Fruit fly (Drosophila melanogaster): ENCODE measurements around the gene CG8353.
A peak's percentile ranks its signal among the peaks of the same experiment; 100 is the strongest.

DNA sequence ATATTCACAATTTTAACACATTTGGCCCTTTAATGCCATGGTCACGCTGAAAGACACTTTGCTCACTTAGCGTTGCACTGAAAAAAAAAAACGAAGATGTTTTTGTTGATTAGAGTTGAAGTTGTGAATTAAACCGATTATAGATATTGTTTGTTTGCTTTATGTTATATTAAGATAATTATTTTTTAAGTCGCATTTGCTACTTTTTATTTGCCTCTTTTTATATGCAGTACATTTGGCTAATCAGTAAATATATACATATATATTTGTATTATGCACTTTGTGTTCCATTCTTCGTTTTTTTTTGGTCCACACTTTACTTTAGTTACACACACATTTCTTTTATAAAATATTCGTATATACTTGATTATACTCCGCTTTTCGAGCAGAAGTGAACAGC lies 16.4 kb downstream of the CG8353 start:
- TF ChIP-seq Sox102F (GFP tag; optimal IDR thresholded peaks at IDR 0.05): no peak
- TF ChIP-seq Gug (GFP tag; IDR thresholded peaks at IDR 0.05): no peak
- no peak for TF ChIP-seq Hsf (GFP tag; optimal IDR thresholded peaks at IDR 0.05)
- TF ChIP-seq CG10959 (GFP tag; IDR thresholded peaks at IDR 0.05): no peak
- no peak for TF ChIP-seq CG4820 (GFP tag; optimal IDR thresholded peaks at IDR 0.05)
- no peak for TF ChIP-seq Poxn (GFP tag; IDR thresholded peaks at IDR 0.05)
- TF ChIP-seq Blimp-1 (GFP tag; optimal IDR thresholded peaks at IDR 0.05): peak; percentile 7
- no peak for TF ChIP-seq Hr39 (optimal IDR thresholded peaks at IDR 0.05)
- TF ChIP-seq gsb-n (tag; optimal IDR thresholded peaks at IDR 0.05): no peak
- TF ChIP-seq CG1233 (GFP tag; optimal IDR thresholded peaks at IDR 0.05): no peak
- no peak for TF ChIP-seq crc (GFP tag; optimal IDR thresholded peaks at IDR 0.05)

All from whole organism, embryonic.